Worm (Caenorhabditis elegans) whole organism, L2 larva: ENCODE data around the gene sdz-19.

Source experiments
- aly-2 ChIP-seq: fragments of 150-350 bp; optimal IDR thresholded peaks from 2 replicates; lab custom pipeline; 2014; ENCODE audit warnings: missing biosample characterization, missing genetic modification characterization
- zag-1 ChIP-seq: fragments of 150-350 bp; optimal IDR thresholded peaks from 2 replicates; lab custom pipeline; 2014; ENCODE audit warnings: missing biosample characterization, missing genetic modification characterization

DNA sequence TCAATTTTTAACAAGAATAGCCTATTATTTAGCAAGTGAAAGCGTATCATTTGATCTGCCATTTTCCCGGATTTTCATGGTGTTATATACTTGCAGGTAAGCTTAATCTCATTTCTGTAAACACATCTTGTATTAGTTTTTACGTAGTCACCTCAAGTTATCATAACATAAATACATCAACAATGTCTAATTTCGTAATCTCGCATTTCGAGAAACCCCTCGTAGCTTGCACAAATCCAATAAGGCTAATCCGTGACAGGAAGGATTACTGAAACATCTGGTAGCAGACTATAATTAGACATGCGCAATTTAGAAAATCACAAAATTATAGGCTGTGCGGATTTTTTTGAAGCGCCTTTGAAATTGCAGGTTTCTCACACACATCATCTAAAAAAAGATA is 21.4 kb upstream of the sdz-19 start:
- TF ChIP-seq zag-1 (tag; lab: Kevin White, UChicago) (no peak), aly-2 (tag; lab: Kevin White, UChicago) (no peak)
